Fruit fly (Drosophila melanogaster) whole organism, embryonic: ENCODE results near the gene Nca.

ENCODE experiments used
- Atf3 ChIP-seq: fragments of 200-800 bp; sonication (Bioruptor generic); optimal IDR thresholded peaks from 3 replicates; lab custom pipeline; 2016; ENCODE audit warnings: missing biosample characterization, missing genetic modification characterization
- CG10431 ChIP-seq: fragments of 200-800 bp; sonication (Bioruptor generic); optimal IDR thresholded peaks from 3 replicates; lab custom pipeline; 2018; ENCODE audit warnings: missing biosample characterization, mild to moderate bottlenecking, missing genetic modification characterization
- CG11723 ChIP-seq: fragments of 200-800 bp; sonication (Bioruptor generic); optimal IDR thresholded peaks from 2 replicates; lab custom pipeline; 2017; ENCODE audit warnings: missing biosample characterization, mild to moderate bottlenecking, missing genetic modification characterization
- CG12104 ChIP-seq: fragments of 200-800 bp; sonication (Bioruptor generic); optimal IDR thresholded peaks from 3 replicates; lab custom pipeline; 2016; ENCODE audit warnings: missing biosample characterization, missing genetic modification characterization
- CG14050 ChIP-seq: fragments of 200-800 bp; sonication (Bioruptor generic); IDR thresholded peaks from 3 replicates; pipeline ENCODE4 v1.3.6; 2022; ENCODE audit warnings: missing biosample characterization, missing genetic modification characterization
- CG1602 ChIP-seq: fragments of 200-800 bp; sonication (Bioruptor generic); optimal IDR thresholded peaks from 3 replicates; lab custom pipeline; 2016; ENCODE audit warnings: missing biosample characterization, missing genetic modification characterization
- CG17186 ChIP-seq: fragments of 200-800 bp; sonication (Bioruptor generic); optimal IDR thresholded peaks from 3 replicates; lab custom pipeline; 2017; ENCODE audit warnings: missing biosample characterization, missing genetic modification reagents, missing genetic modification characterization
- CG3163 ChIP-seq: fragments of 200-800 bp; sonication (Bioruptor generic); optimal IDR thresholded peaks from 3 replicates; lab custom pipeline; 2016; ENCODE audit warnings: missing biosample characterization, missing genetic modification characterization
- CG32772 ChIP-seq: fragments of 200-800 bp; sonication (Bioruptor generic); IDR thresholded peaks from 2 replicates; pipeline ENCODE4 v1.3.6; 2022; ENCODE audit warnings: missing biosample characterization, missing genetic modification characterization
- CG4282 ChIP-seq: fragments of 200-800 bp; sonication (Bioruptor generic); optimal IDR thresholded peaks from 2 replicates; lab custom pipeline; 2016; ENCODE audit warnings: missing biosample characterization, missing genetic modification characterization
- CG4328 ChIP-seq: fragments of 200-800 bp; sonication (Bioruptor generic); optimal IDR thresholded peaks from 3 replicates; lab custom pipeline; 2017; ENCODE audit warnings: missing biosample characterization, missing genetic modification reagents, missing genetic modification characterization
- CG43689 ChIP-seq: fragments of 200-800 bp; sonication (Bioruptor generic); IDR thresholded peaks from 2 replicates; pipeline ENCODE4 v1.3.6; 2022; ENCODE audit warnings: missing biosample characterization, missing genetic modification characterization
- CG6765 ChIP-seq: fragments of 200-800 bp; sonication (Bioruptor generic); optimal IDR thresholded peaks from 3 replicates; lab custom pipeline; 2017; ENCODE audit warnings: missing biosample characterization, mild to moderate bottlenecking, missing genetic modification characterization
- CG7372 ChIP-seq: fragments of 200-800 bp; sonication (Bioruptor generic); IDR thresholded peaks from 2 replicates; pipeline ENCODE4 v1.3.6; 2022; ENCODE audit warnings: missing biosample characterization, missing genetic modification characterization
- D ChIP-seq, 2 experiments: fragments of 200-800 bp in 1 of 2; fragments of >200 bp in 1 of 2; sonication (Bioruptor generic) in 1 of 2; optimal IDR thresholded peaks; 2 replicates in 1 of 2; 3 replicates in 1 of 2; lab custom pipeline; 2017; ENCODE audit warnings: mild to moderate bottlenecking in 1 of 2, missing biosample characterization in 1 of 2, missing genetic modification characterization in 1 of 2, missing genetic modification reagents in 1 of 2
- D19A ChIP-seq: fragments of 200-800 bp; optimal IDR thresholded peaks from 3 replicates; lab custom pipeline; 2019; ENCODE audit warnings: missing biosample characterization, mild to moderate bottlenecking, missing genetic modification characterization, moderate library complexity
- D19B ChIP-seq: fragments of 200-800 bp; sonication (Bioruptor generic); optimal IDR thresholded peaks from 2 replicates; lab custom pipeline; 2017; ENCODE audit warnings: missing biosample characterization, mild to moderate bottlenecking, missing genetic modification characterization
- Dp ChIP-seq: fragments of 200-800 bp; sonication (Bioruptor generic); optimal IDR thresholded peaks from 2 replicates; lab custom pipeline; 2018; ENCODE audit warnings: missing biosample characterization, mild to moderate bottlenecking, missing genetic modification characterization, moderate library complexity
- Elba2 ChIP-seq: fragments of 200-800 bp; sonication (Bioruptor generic); optimal IDR thresholded peaks from 3 replicates; lab custom pipeline; 2016; ENCODE audit warnings: missing biosample characterization, missing genetic modification characterization
- Fer1 ChIP-seq: fragments of 200-800 bp; sonication (Bioruptor generic); optimal IDR thresholded peaks from 2 replicates; lab custom pipeline; 2017; ENCODE audit warnings: missing biosample characterization, mild to moderate bottlenecking, missing genetic modification characterization
- HLH3B ChIP-seq: fragments of 200-800 bp; sonication (Bioruptor generic); IDR thresholded peaks from 2 replicates; pipeline ENCODE4 v1.3.6; 2022; ENCODE audit warnings: missing biosample characterization, missing genetic modification characterization
- Hmr ChIP-seq: fragments of 200-800 bp; sonication (Bioruptor generic); optimal IDR thresholded peaks from 3 replicates; lab custom pipeline; 2017; ENCODE audit warnings: mild to moderate bottlenecking, missing biosample characterization, missing genetic modification reagents, missing genetic modification characterization
- Hmx ChIP-seq: fragments of 200-800 bp; sonication (Bioruptor generic); optimal IDR thresholded peaks from 2 replicates; lab custom pipeline; 2016; ENCODE audit warnings: missing biosample characterization, missing genetic modification characterization
- MBD-R2 ChIP-seq: fragments of 200-800 bp; sonication (Bioruptor generic); IDR thresholded peaks from 2 replicates; pipeline ENCODE4 v1.3.6; 2022; ENCODE audit warnings: missing biosample characterization, missing genetic modification characterization
- Neu2 ChIP-seq: fragments of 200-800 bp; sonication (Bioruptor generic); optimal IDR thresholded peaks from 3 replicates; lab custom pipeline; 2016; ENCODE audit warnings: missing biosample characterization, missing genetic modification characterization, borderline replicate concordance
- NfI ChIP-seq: fragments of 200-800 bp; sonication (Bioruptor generic); optimal IDR thresholded peaks from 3 replicates; lab custom pipeline; 2018; ENCODE audit warnings: missing biosample characterization, mild to moderate bottlenecking, missing genetic modification characterization, moderate library complexity
- Rfx ChIP-seq: fragments of 200-800 bp; sonication (Bioruptor generic); IDR thresholded peaks from 2 replicates; pipeline ENCODE4 v1.3.6; 2022; ENCODE audit warnings: missing biosample characterization, missing genetic modification characterization
- Sin3A ChIP-seq: fragments of >200 bp; optimal IDR thresholded peaks from 2 replicates; lab custom pipeline; 2018
- Usf ChIP-seq: fragments of 200-800 bp; sonication (Bioruptor generic); optimal IDR thresholded peaks from 2 replicates; lab custom pipeline; 2017; ENCODE audit warnings: missing genotype, missing biosample characterization, missing genetic modification characterization
- bsh ChIP-seq, 2 experiments: fragments of 200-800 bp; sonication (Bioruptor generic); optimal IDR thresholded peaks; 2 replicates each; lab custom pipeline; 2017 to 2018; ENCODE audit warnings: mild to moderate bottlenecking in 2 of 2, missing biosample characterization in 2 of 2, missing genetic modification characterization in 2 of 2, moderate library complexity in 1 of 2
- chinmo ChIP-seq: fragments of 200-800 bp; sonication (Bioruptor generic); IDR thresholded peaks from 4 replicates; pipeline ENCODE4 v1.3.6; 2022; ENCODE audit warnings: missing biosample characterization, missing genetic modification characterization; ENCODE audit not compliant: partially characterized antibody
- corto ChIP-seq: fragments of 200-800 bp; sonication (Bioruptor generic); optimal IDR thresholded peaks from 2 replicates; lab custom pipeline; 2016; ENCODE audit warnings: missing biosample characterization, mild to moderate bottlenecking, missing genetic modification characterization, moderate library complexity
- dmrt99B ChIP-seq: fragments of 200-800 bp; sonication (Bioruptor generic); optimal IDR thresholded peaks from 2 replicates; lab custom pipeline; 2018; ENCODE audit warnings: missing biosample characterization, mild to moderate bottlenecking, missing genetic modification characterization, moderate library complexity
- dpn ChIP-seq, 2 experiments: fragments of 200-800 bp; sonication (Bioruptor generic); optimal IDR thresholded peaks; 3 replicates each; lab custom pipeline; 2016; ENCODE audit warnings: missing biosample characterization in 2 of 2, missing genetic modification characterization in 2 of 2
- gce ChIP-seq: fragments of 200-800 bp; sonication (Bioruptor generic); IDR thresholded peaks from 3 replicates; pipeline ENCODE4 v1.3.6; 2022; ENCODE audit warnings: missing biosample characterization, missing genetic modification characterization
- hbn ChIP-seq: fragments of 200-800 bp; sonication (Bioruptor generic); IDR thresholded peaks from 2 replicates; pipeline ENCODE4 v1.3.6; 2022; ENCODE audit warnings: missing biosample characterization, missing genetic modification characterization; ENCODE audit not compliant: partially characterized antibody
- jumu ChIP-seq: fragments of 200-800 bp; sonication (Bioruptor generic); optimal IDR thresholded peaks from 3 replicates; lab custom pipeline; 2016; ENCODE audit warnings: missing biosample characterization, missing genetic modification characterization
- klu ChIP-seq: fragments of 200-800 bp; sonication (Bioruptor generic); IDR thresholded peaks from 2 replicates; pipeline ENCODE4 v1.3.6; 2022; ENCODE audit warnings: missing biosample characterization, missing genetic modification characterization
- lov ChIP-seq, 2 experiments: fragments of 200-800 bp in 1 of 2; fragments of >200 bp in 1 of 2; sonication (Bioruptor generic) in 1 of 2; IDR thresholded peaks in 1 of 2; optimal IDR thresholded peaks in 1 of 2; 2 replicates in 1 of 2; 3 replicates in 1 of 2; pipeline versions ENCODE4 v1.3.6 to Lab custom; 2017 to 2022; ENCODE audit warnings: missing biosample characterization in 1 of 2, missing genetic modification characterization in 1 of 2
- run ChIP-seq: fragments of 200-800 bp; sonication (Bioruptor generic); optimal IDR thresholded peaks from 3 replicates; lab custom pipeline; 2018; ENCODE audit warnings: missing biosample characterization, mild to moderate bottlenecking, missing genetic modification characterization
- salm ChIP-seq: fragments of 200-800 bp; sonication (Bioruptor generic); optimal IDR thresholded peaks from 2 replicates; lab custom pipeline; 2018; ENCODE audit warnings: missing biosample characterization, mild to moderate bottlenecking, missing genetic modification characterization
- sim ChIP-seq: fragments of 200-800 bp; sonication (Bioruptor generic); IDR thresholded peaks from 2 replicates; pipeline ENCODE4 v1.3.6; 2022; ENCODE audit warnings: missing biosample characterization, missing genetic modification characterization
- tgo ChIP-seq: fragments of 200-800 bp; sonication (Bioruptor generic); IDR thresholded peaks from 3 replicates; pipeline ENCODE4 v1.3.6; 2022; ENCODE audit warnings: missing biosample characterization, missing genetic modification characterization
- tll ChIP-seq, 2 experiments: fragments of 200-800 bp in 1 of 2; fragments of >200 bp in 1 of 2; sonication (Bioruptor generic) in 1 of 2; optimal IDR thresholded peaks; 2 replicates each; lab custom pipeline; 2017 to 2019; ENCODE audit warnings: missing biosample characterization in 2 of 2, missing genetic modification characterization in 2 of 2, mild to moderate bottlenecking in 1 of 2, moderate library complexity in 1 of 2
- toy ChIP-seq: fragments of 200-800 bp; sonication (Bioruptor generic); IDR thresholded peaks from 2 replicates; pipeline ENCODE4 v1.3.6; 2022; ENCODE audit warnings: missing biosample characterization, missing genetic modification characterization
- trem ChIP-seq: fragments of 200-800 bp; optimal IDR thresholded peaks from 3 replicates; lab custom pipeline; 2019; ENCODE audit warnings: missing biosample characterization, mild to moderate bottlenecking, missing genetic modification characterization, moderate library complexity
- ttk ChIP-seq: fragments of 200-800 bp; sonication (Bioruptor generic); IDR thresholded peaks from 2 replicates; pipeline ENCODE4 v2.1.2; 2022; ENCODE audit warnings: missing biosample characterization, missing genetic modification characterization
- unc-4 ChIP-seq: fragments of 200-800 bp; sonication (Bioruptor generic); IDR thresholded peaks from 2 replicates; pipeline ENCODE4 v1.3.6; 2022; ENCODE audit warnings: missing biosample characterization, missing genetic modification characterization; ENCODE audit not compliant: partially characterized antibody
- unpg ChIP-seq: fragments of 200-800 bp; sonication (Bioruptor generic); optimal IDR thresholded peaks from 3 replicates; lab custom pipeline; 2018; ENCODE audit warnings: missing biosample characterization, mild to moderate bottlenecking, missing genetic modification characterization, moderate library complexity
- wdn ChIP-seq: fragments of 200-800 bp; sonication (Bioruptor generic); IDR thresholded peaks from 2 replicates; pipeline ENCODE4 v1.3.6; 2022; ENCODE audit warnings: missing biosample characterization, missing genetic modification characterization

Nca gene

DNA sequence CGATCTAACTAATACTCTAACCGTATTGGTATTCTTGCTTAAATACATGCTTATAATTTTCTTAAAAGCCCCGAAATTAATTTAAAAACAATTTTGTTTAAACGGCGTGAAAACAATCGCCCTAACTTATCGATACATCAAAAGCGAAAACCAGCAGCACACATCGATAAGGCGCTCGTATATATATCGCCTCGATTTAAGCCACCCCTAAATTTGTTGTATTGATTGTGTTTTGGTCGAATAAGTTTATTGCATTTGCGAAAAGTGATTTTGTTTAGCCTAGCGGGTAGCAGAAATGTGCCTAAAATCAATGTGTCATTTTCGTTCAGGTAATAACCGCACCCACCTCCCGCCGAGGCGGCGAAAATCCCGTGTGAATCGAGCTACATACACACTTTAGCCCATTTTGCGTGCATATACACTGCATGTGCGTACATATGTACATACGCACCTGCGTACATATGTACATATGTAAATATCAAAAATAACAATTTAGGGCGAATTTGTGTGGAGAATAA, at the start of gene Nca, which contains the start of gene CG7646 (continued):
- TF ChIP-seq chinmo (GFP tag; lab: Robert Waterston, UW) (no peak; the same call in 3 of the 4 replicates), Sin3A (lab: Kevin White, UChicago) (no peak), bsh (GFP tag; optimal IDR thresholded peaks at IDR 0.05; lab: Kevin White, UChicago) (no peak), Atf3 (GFP tag; lab: Kevin White, UChicago) (no peak), sim (GFP tag; lab: Robert Waterston, UW) (no peak), run (tag; lab: Kevin White, UChicago) (no peak), dpn (GFP tag; optimal IDR thresholded peaks at IDR 0.05; lab: Kevin White, UChicago) (no peak), Usf (GFP tag; lab: Kevin White, UChicago) (no peak), CG7372 (GFP tag; lab: Robert Waterston, UW) (no peak), CG10431 (GFP tag; lab: Kevin White, UChicago) (no peak), ttk (GFP tag; lab: Robert Waterston, UW) (no peak), lov (optimal IDR thresholded peaks at IDR 0.05; lab: Kevin White, UChicago) (no peak), lov (GFP tag; IDR thresholded peaks at IDR 0.05; lab: Robert Waterston, UW) (no peak), Hmx (no peak), unc-4 (GFP tag; lab: Robert Waterston, UW) (peak; percentile 85), wdn (GFP tag; lab: Robert Waterston, UW) (no peak), CG4282 (no peak), CG32772 (GFP tag; lab: Robert Waterston, UW) (no peak), jumu (GFP tag; lab: Kevin White, UChicago) (no peak), tll (GFP tag; optimal IDR thresholded peaks at IDR 0.05; lab: Kevin White, UChicago) (peak in 1 of 2 experiments; percentile 52), CG11723 (GFP tag; lab: Kevin White, UChicago) (no peak), salm (tag; lab: Kevin White, UChicago) (no peak), CG3163 (GFP tag; lab: Kevin White, UChicago) (no peak), CG4328 (GFP tag; lab: Kevin White, UChicago) (peak; percentile 66), tgo (GFP tag; lab: Robert Waterston, UW) (no peak), corto (GFP tag; lab: Kevin White, UChicago) (no peak), Neu2 (GFP tag; lab: Kevin White, UChicago) (no peak), CG17186 (peak; percentile 6), unpg (no peak), Dp (GFP tag; lab: Kevin White, UChicago) (peak; percentile 60), CG43689 (GFP tag; lab: Robert Waterston, UW) (no peak), D19A (tag; lab: Kevin White, UChicago) (peak; percentile 13), klu (GFP tag; lab: Robert Waterston, UW) (no peak), dmrt99B (tag; lab: Kevin White, UChicago) (no peak), hbn (GFP tag; lab: Robert Waterston, UW) (peak; percentile 85), gce (GFP tag; lab: Robert Waterston, UW) (no peak), HLH3B (GFP tag; lab: Robert Waterston, UW) (no peak), CG14050 (GFP tag; lab: Robert Waterston, UW) (no peak), MBD-R2 (GFP tag; lab: Robert Waterston, UW) (peak; percentile 60), Hmr (GFP tag; lab: Kevin White, UChicago) (no peak), NfI (GFP tag; lab: Kevin White, UChicago) (no peak), trem (tag; lab: Kevin White, UChicago) (peak; percentile 64), CG12104 (GFP tag; lab: Kevin White, UChicago) (peak; percentile 21), D (optimal IDR thresholded peaks at IDR 0.05; lab: Kevin White, UChicago) (no peak), D (GFP tag; optimal IDR thresholded peaks at IDR 0.05; lab: Kevin White, UChicago) (no peak), Fer1 (no peak), Elba2 (GFP tag; lab: Kevin White, UChicago) (peak; percentile 77), Rfx (GFP tag; lab: Robert Waterston, UW) (no peak; the same call in 1 of the 2 replicates), D19B (GFP tag; lab: Kevin White, UChicago) (no peak), CG1602 (GFP tag; lab: Kevin White, UChicago) (no peak), toy (no peak), CG6765 (GFP tag; lab: Kevin White, UChicago) (no peak)
